Worm (Caenorhabditis elegans): Measurements from ENCODE around the gene Y49E10.18.

Gene Y49E10.18

ce11 chrIII:12445991-12446502 lies at the start of gene Y49E10.18:
Gene Y49E10.18 (minus strand): TSS chrIII:12446106.
- no peak for TF ChIP-seq lim-6 (tag; optimal IDR thresholded peaks at IDR 0.05)
- TF ChIP-seq ceh-48 (tag; optimal IDR thresholded peaks at IDR 0.05), result no peak
- TF ChIP-seq pat-9 (tag; optimal IDR thresholded peaks at IDR 0.05), result no peak
- no peak for TF ChIP-seq syd-9 (tag; optimal IDR thresholded peaks at IDR 0.05)
- no peak for TF ChIP-seq ref-2 (tag; optimal IDR thresholded peaks at IDR 0.05)
- no peak for TF ChIP-seq ceh-24 (tag; optimal IDR thresholded peaks at IDR 0.05)
- TF ChIP-seq nfya-1 (tag; optimal IDR thresholded peaks at IDR 0.05), result no peak
- TF ChIP-seq lin-11 (tag; optimal IDR thresholded peaks at IDR 0.05), result no peak
- TF ChIP-seq F13H6.1 (tag; optimal IDR thresholded peaks at IDR 0.05), result no peak
- TF ChIP-seq ceh-6 (GFP tag; optimal IDR thresholded peaks at IDR 0.05), result no peak
- TF ChIP-seq nhr-232 (tag; optimal IDR thresholded peaks at IDR 0.05), result no peak
- no peak for TF ChIP-seq hlh-30 (tag; optimal IDR thresholded peaks at IDR 0.05; ENCODE audit: insufficient read depth)
- TF ChIP-seq ceh-18 (tag; optimal IDR thresholded peaks at IDR 0.05), result no peak

- TF ChIP-seq ceh-6 (GFP tag; optimal IDR thresholded peaks at IDR 0.05) (no peak), ceh-2 (tag; optimal IDR thresholded peaks at IDR 0.05) (no peak), lin-11 (tag; optimal IDR thresholded peaks at IDR 0.05) (no peak), ama-1 (optimal IDR thresholded peaks at IDR 0.05) (no peak), dve-1 (tag; optimal IDR thresholded peaks at IDR 0.05) (no peak), ceh-18 (tag; optimal IDR thresholded peaks at IDR 0.05) (no peak), hlh-8 (tag; optimal IDR thresholded peaks at IDR 0.05) (no peak), nfya-1 (tag; optimal IDR thresholded peaks at IDR 0.05) (no peak), nhr-11 (tag; optimal IDR thresholded peaks at IDR 0.05) (no peak)
Measured at ce11 chrIII:12495594-12496096, 49.7 kb upstream of the Y49E10.18 start, which contains the start of the genes Y111B2A.1 and Y111B2A.2. Gene Y111B2A.1 (minus strand): TSS chrIII:12495644. Gene Y111B2A.2 (plus strand): TSS chrIII:12496086.

ce11 chrIII:12491984-12492383 lies 46.1 kb upstream of the Y49E10.18 start, which contains the start of gene Y49E10.25:
Gene Y49E10.25 (minus strand): TSS chrIII:12492084.
- TF ChIP-seq unc-42 (tag; optimal IDR thresholded peaks at IDR 0.05), result no peak
- no peak for TF ChIP-seq ahr-1 (tag; optimal IDR thresholded peaks at IDR 0.05)
- TF ChIP-seq hlh-8 (tag; optimal IDR thresholded peaks at IDR 0.05), result no peak
- no peak for TF ChIP-seq npax-4 (tag; optimal IDR thresholded peaks at IDR 0.05)
- TF ChIP-seq ceh-14 (tag; optimal IDR thresholded peaks at IDR 0.05), result no peak
- no peak for TF ChIP-seq eyg-1 (tag; optimal IDR thresholded peaks at IDR 0.05)
- TF ChIP-seq dmd-4 (tag; optimal IDR thresholded peaks at IDR 0.05; ENCODE audit: borderline replicate concordance), result no peak
- no peak for TF ChIP-seq rnt-1 (tag; optimal IDR thresholded peaks at IDR 0.05)
- TF ChIP-seq ama-1 (optimal IDR thresholded peaks at IDR 0.05), result no peak
- no peak for TF ChIP-seq tbx-2 (tag; optimal IDR thresholded peaks at IDR 0.05)
- TF ChIP-seq ets-4 (tag; optimal IDR thresholded peaks at IDR 0.05), result no peak
- no peak for TF ChIP-seq mec-3 (tag; optimal IDR thresholded peaks at IDR 0.05; ENCODE audit: borderline replicate concordance)
- TF ChIP-seq zip-5 (tag; optimal IDR thresholded peaks at IDR 0.05), result no peak
- TF ChIP-seq fkh-10 (GFP tag; optimal IDR thresholded peaks at IDR 0.05), result no peak
- no peak for TF ChIP-seq unc-86 (tag; optimal IDR thresholded peaks at IDR 0.05)
- no peak for TF ChIP-seq tbx-7 (tag; optimal IDR thresholded peaks at IDR 0.05)
- no peak for TF ChIP-seq ref-2 (tag; optimal IDR thresholded peaks at IDR 0.05)
- no peak for TF ChIP-seq sox-4 (tag; optimal IDR thresholded peaks at IDR 0.05)
- TF ChIP-seq hlh-15 (tag; optimal IDR thresholded peaks at IDR 0.05), result no peak
- no peak for TF ChIP-seq madf-2 (tag; optimal IDR thresholded peaks at IDR 0.05)

ce11 chrIII:12484432-12484831 lies 38.5 kb upstream of the Y49E10.18 start, which contains the start of gene arrd-16:
Gene arrd-16 (plus strand): TSS chrIII:12484732.
- no peak for TF ChIP-seq dve-1 (tag; optimal IDR thresholded peaks at IDR 0.05)
- no peak for TF ChIP-seq sox-2 (GFP tag; IDR thresholded peaks at IDR 0.05)
- TF ChIP-seq tbx-2 (tag; optimal IDR thresholded peaks at IDR 0.05), result no peak
- no peak for TF ChIP-seq ztf-16 (tag; optimal IDR thresholded peaks at IDR 0.05)
- TF ChIP-seq lim-6 (tag; optimal IDR thresholded peaks at IDR 0.05), result no peak
- TF ChIP-seq unc-55 (GFP tag; optimal IDR thresholded peaks at IDR 0.05), result no peak
- no peak for TF ChIP-seq hlh-30 (tag; optimal IDR thresholded peaks at IDR 0.05; ENCODE audit: insufficient read depth)
- no peak for TF ChIP-seq sox-4 (tag; optimal IDR thresholded peaks at IDR 0.05)
- no peak for TF ChIP-seq pha-2 (tag; optimal IDR thresholded peaks at IDR 0.05)
- TF ChIP-seq ceh-48 (tag; optimal IDR thresholded peaks at IDR 0.05), result no peak
- no peak for TF ChIP-seq lin-11 (tag; optimal IDR thresholded peaks at IDR 0.05)
- no peak for TF ChIP-seq ref-2 (tag; optimal IDR thresholded peaks at IDR 0.05)
- no peak for TF ChIP-seq dmd-4 (tag; optimal IDR thresholded peaks at IDR 0.05; ENCODE audit: borderline replicate concordance)
- TF ChIP-seq hlh-13 (GFP tag; optimal IDR thresholded peaks at IDR 0.05), result no peak
- TF ChIP-seq syd-9 (tag; optimal IDR thresholded peaks at IDR 0.05), result no peak
- no peak for TF ChIP-seq ama-1 (optimal IDR thresholded peaks at IDR 0.05)
- TF ChIP-seq tbx-7 (tag; optimal IDR thresholded peaks at IDR 0.05), result no peak
